Fruit fly (Drosophila melanogaster) whole organism, embryonic: ENCODE measurements around the gene msl-3.

Experiments
- Blimp-1 ChIP-seq: fragments of 200-800 bp; sonication (Bioruptor generic); optimal IDR thresholded peaks from 3 replicates; lab custom pipeline; 2018; ENCODE audit warnings: missing biosample characterization, missing genetic modification characterization, mild to moderate bottlenecking, moderate library complexity, missing genetic modification reagents
- Bteb2 ChIP-seq: fragments of 200-800 bp; sonication (Bioruptor generic); optimal IDR thresholded peaks from 2 replicates; lab custom pipeline; 2016; ENCODE audit warnings: missing biosample characterization, missing genetic modification characterization
- CG10979 ChIP-seq: fragments of 200-800 bp; sonication (Bioruptor generic); optimal IDR thresholded peaks from 2 replicates; lab custom pipeline; 2018; ENCODE audit warnings: missing biosample characterization, mild to moderate bottlenecking, missing genetic modification characterization, moderate library complexity
- CG11504 ChIP-seq: fragments of 200-800 bp; sonication (Bioruptor generic); optimal IDR thresholded peaks from 3 replicates; lab custom pipeline; 2019; ENCODE audit warnings: missing biosample characterization, mild to moderate bottlenecking, missing genetic modification characterization, moderate library complexity
- CG11560 ChIP-seq: fragments of 200-800 bp; sonication (Bioruptor generic); IDR thresholded peaks from 3 replicates; pipeline ENCODE4 v1.3.6; 2022; ENCODE audit warnings: missing biosample characterization, missing genetic modification characterization
- CG12391 ChIP-seq: fragments of 200-800 bp; sonication (Bioruptor generic); optimal IDR thresholded peaks from 3 replicates; lab custom pipeline; 2018; ENCODE audit warnings: missing biosample characterization, mild to moderate bottlenecking, missing genetic modification characterization, moderate library complexity
- CG14014 ChIP-seq: fragments of 200-800 bp; sonication (Bioruptor generic); IDR thresholded peaks from 2 replicates; pipeline ENCODE4 v1.3.6; 2022; ENCODE audit warnings: missing biosample characterization, missing genetic modification characterization
- CG14710 ChIP-seq: fragments of 200-800 bp; sonication (Bioruptor generic); optimal IDR thresholded peaks from 3 replicates; lab custom pipeline; 2019; ENCODE audit warnings: missing biosample characterization, mild to moderate bottlenecking, missing genetic modification characterization, moderate library complexity
- CG15601 ChIP-seq: fragments of 200-800 bp; sonication (Bioruptor generic); optimal IDR thresholded peaks from 3 replicates; lab custom pipeline; 2019; ENCODE audit warnings: missing biosample characterization, mild to moderate bottlenecking, missing genetic modification characterization, moderate library complexity
- CG17328 ChIP-seq: fragments of 200-800 bp; sonication (Bioruptor generic); IDR thresholded peaks from 2 replicates; pipeline ENCODE4 v1.3.6; 2022; ENCODE audit warnings: missing biosample characterization, missing genetic modification characterization
- CG17359 ChIP-seq: fragments of 200-800 bp; sonication (Bioruptor generic); optimal IDR thresholded peaks from 3 replicates; lab custom pipeline; 2018; ENCODE audit warnings: missing biosample characterization, mild to moderate bottlenecking, missing genetic modification characterization, moderate library complexity
- CG17829 ChIP-seq: fragments of 200-800 bp; optimal IDR thresholded peaks from 2 replicates; lab custom pipeline; 2019; ENCODE audit warnings: missing biosample characterization, mild to moderate bottlenecking, missing genetic modification characterization, moderate library complexity
- CG3065 ChIP-seq: fragments of 200-800 bp; sonication (Bioruptor generic); optimal IDR thresholded peaks from 2 replicates; lab custom pipeline; 2016; ENCODE audit warnings: missing biosample characterization, missing genetic modification characterization
- CG3281 ChIP-seq: fragments of 200-800 bp; sonication (Bioruptor generic); optimal IDR thresholded peaks from 3 replicates; lab custom pipeline; 2017; ENCODE audit warnings: missing biosample characterization, mild to moderate bottlenecking, missing genetic modification characterization
- CG4328 ChIP-seq: fragments of 200-800 bp; sonication (Bioruptor generic); optimal IDR thresholded peaks from 3 replicates; lab custom pipeline; 2017; ENCODE audit warnings: missing biosample characterization, missing genetic modification reagents, missing genetic modification characterization
- CG4707 ChIP-seq: fragments of 200-800 bp; sonication (Bioruptor generic); optimal IDR thresholded peaks from 2 replicates; lab custom pipeline; 2018; ENCODE audit warnings: missing biosample characterization, mild to moderate bottlenecking, missing genetic modification characterization, moderate library complexity
- CG6683 ChIP-seq: fragments of 200-800 bp; sonication (Bioruptor generic); optimal IDR thresholded peaks from 2 replicates; lab custom pipeline; 2017; ENCODE audit warnings: missing biosample characterization, mild to moderate bottlenecking, missing genetic modification characterization, missing genetic modification reagents
- CG7745 ChIP-seq: fragments of 200-800 bp; sonication (Bioruptor generic); optimal IDR thresholded peaks from 2 replicates; lab custom pipeline; 2018; ENCODE audit warnings: missing biosample characterization, mild to moderate bottlenecking, missing genetic modification characterization, moderate library complexity
- CG8388 ChIP-seq: fragments of 200-800 bp; sonication (Bioruptor generic); optimal IDR thresholded peaks from 2 replicates; lab custom pipeline; 2019; ENCODE audit warnings: missing biosample characterization, mild to moderate bottlenecking, missing genetic modification characterization, moderate library complexity
- CG8924 ChIP-seq: fragments of 200-800 bp; optimal IDR thresholded peaks from 3 replicates; lab custom pipeline; 2019; ENCODE audit warnings: missing biosample characterization, mild to moderate bottlenecking, missing genetic modification characterization, moderate library complexity
- CoRest ChIP-seq: fragments of 200-800 bp; sonication (Bioruptor generic); optimal IDR thresholded peaks from 3 replicates; lab custom pipeline; 2018; ENCODE audit warnings: missing biosample characterization, mild to moderate bottlenecking, missing genetic modification characterization, moderate library complexity
- Drgx ChIP-seq: fragments of 200-800 bp; sonication (Bioruptor generic); IDR thresholded peaks from 2 replicates; pipeline ENCODE4 v1.3.6; 2022; ENCODE audit warnings: missing biosample characterization, missing genetic modification characterization
- Eip74EF ChIP-seq, 2 experiments: fragments of 200-800 bp in 1 of 2; fragments of >200 bp in 1 of 2; sonication (Bioruptor generic) in 1 of 2; optimal IDR thresholded peaks; 2 replicates each; lab custom pipeline; 2017 to 2019; ENCODE audit warnings: missing biosample characterization in 2 of 2, missing genetic modification characterization in 2 of 2, mild to moderate bottlenecking in 1 of 2, moderate library complexity in 1 of 2
- HLH4C ChIP-seq: fragments of 200-800 bp; sonication (Bioruptor generic); IDR thresholded peaks from 3 replicates; pipeline ENCODE4 v1.3.6; 2022; ENCODE audit warnings: missing biosample characterization, missing genetic modification characterization; ENCODE audit not compliant: partially characterized antibody
- Hr78 ChIP-seq, 2 experiments: fragments of 200-800 bp in 1 of 2; fragments of >200 bp in 1 of 2; sonication (Bioruptor generic) in 1 of 2; optimal IDR thresholded peaks; 2 replicates each; lab custom pipeline; 2017 to 2019; ENCODE audit warnings: missing biosample characterization in 2 of 2, missing genetic modification characterization in 2 of 2, mild to moderate bottlenecking in 1 of 2, moderate library complexity in 1 of 2
- Mrtf ChIP-seq: fragments of 200-800 bp; sonication (Bioruptor generic); IDR thresholded peaks from 3 replicates; pipeline ENCODE4 v1.3.6; 2022; ENCODE audit warnings: missing biosample characterization, missing genetic modification characterization
- Optix ChIP-seq: fragments of 200-800 bp; sonication (Bioruptor generic); IDR thresholded peaks from 3 replicates; pipeline ENCODE4 v1.3.6; 2022; ENCODE audit warnings: missing biosample characterization, missing genetic modification characterization
- Sox102F ChIP-seq: fragments of 200-800 bp; sonication (Bioruptor generic); optimal IDR thresholded peaks from 2 replicates; lab custom pipeline; 2018; ENCODE audit warnings: missing biosample characterization, mild to moderate bottlenecking, missing genetic modification characterization, moderate library complexity
- Ssrp ChIP-seq: fragments of 200-800 bp; sonication (Bioruptor generic); optimal IDR thresholded peaks from 2 replicates; lab custom pipeline; 2018; ENCODE audit warnings: missing biosample characterization, mild to moderate bottlenecking, missing genetic modification characterization, moderate library complexity
- Trl ChIP-seq, 3 experiments: fragments of >200 bp in 2 of 3; fragments of 200-800 bp in 1 of 3; sonication (Bioruptor generic) in 1 of 3; optimal IDR thresholded peaks; 2 replicates in 1 of 3; 3 replicates in 2 of 3; lab custom pipeline; 2016 to 2017; ENCODE audit warnings: missing biosample characterization in 1 of 3, missing genetic modification characterization in 1 of 3
- az2 ChIP-seq: fragments of 200-800 bp; sonication (Bioruptor generic); optimal IDR thresholded peaks from 3 replicates; lab custom pipeline; 2016; ENCODE audit warnings: missing biosample characterization, missing genetic modification characterization
- bcd ChIP-seq: fragments of 200-800 bp; sonication (Bioruptor generic); optimal IDR thresholded peaks from 2 replicates; lab custom pipeline; 2017; ENCODE audit warnings: missing biosample characterization, mild to moderate bottlenecking, missing genetic modification characterization
- bsh ChIP-seq, 2 experiments: fragments of 200-800 bp; sonication (Bioruptor generic); optimal IDR thresholded peaks; 2 replicates each; lab custom pipeline; 2017 to 2018; ENCODE audit warnings: mild to moderate bottlenecking in 2 of 2, missing biosample characterization in 2 of 2, missing genetic modification characterization in 2 of 2, moderate library complexity in 1 of 2
- cg ChIP-seq: fragments of 200-800 bp; sonication (Bioruptor generic); optimal IDR thresholded peaks from 3 replicates; lab custom pipeline; 2019; ENCODE audit warnings: missing biosample characterization, mild to moderate bottlenecking, missing genetic modification characterization, moderate library complexity
- chinmo ChIP-seq: fragments of 200-800 bp; sonication (Bioruptor generic); IDR thresholded peaks from 4 replicates; pipeline ENCODE4 v1.3.6; 2022; ENCODE audit warnings: missing biosample characterization, missing genetic modification characterization; ENCODE audit not compliant: partially characterized antibody
- da ChIP-seq: fragments of 200-800 bp; sonication (Bioruptor generic); optimal IDR thresholded peaks from 2 replicates; lab custom pipeline; 2016; ENCODE audit warnings: missing biosample characterization, missing genetic modification characterization
- fd96Cb ChIP-seq: fragments of 200-800 bp; sonication (Bioruptor generic); optimal IDR thresholded peaks from 2 replicates; lab custom pipeline; 2018; ENCODE audit warnings: missing biosample characterization, mild to moderate bottlenecking, missing genetic modification characterization, moderate library complexity
- lab ChIP-seq: fragments of 200-800 bp; sonication (Bioruptor generic); optimal IDR thresholded peaks from 3 replicates; lab custom pipeline; 2017; ENCODE audit warnings: missing biosample characterization, missing genetic modification characterization, mild to moderate bottlenecking, moderate library complexity, missing genetic modification reagents
- nmo ChIP-seq: fragments of 200-800 bp; sonication (Bioruptor generic); optimal IDR thresholded peaks from 2 replicates; lab custom pipeline; 2018; ENCODE audit warnings: missing biosample characterization, mild to moderate bottlenecking, missing genetic modification characterization, moderate library complexity
- oc ChIP-seq: fragments of 200-800 bp; sonication (Bioruptor generic); optimal IDR thresholded peaks from 2 replicates; lab custom pipeline; 2018; ENCODE audit warnings: missing biosample characterization, mild to moderate bottlenecking, missing genetic modification characterization, moderate library complexity
- phol ChIP-seq: fragments of 200-800 bp; sonication (Bioruptor generic); optimal IDR thresholded peaks from 3 replicates; lab custom pipeline; 2018; ENCODE audit warnings: missing biosample characterization, mild to moderate bottlenecking, missing genetic modification characterization, moderate library complexity
- row ChIP-seq: fragments of 200-800 bp; sonication (Bioruptor generic); IDR thresholded peaks from 3 replicates; pipeline ENCODE4 v1.3.6; 2022; ENCODE audit warnings: missing biosample characterization, missing genetic modification characterization
- slbo ChIP-seq: fragments of 200-800 bp; sonication (Bioruptor generic); IDR thresholded peaks from 2 replicates; pipeline ENCODE4 v1.3.6; 2022; ENCODE audit warnings: missing biosample characterization, missing genetic modification characterization
- toy ChIP-seq: fragments of 200-800 bp; sonication (Bioruptor generic); IDR thresholded peaks from 2 replicates; pipeline ENCODE4 v1.3.6; 2022; ENCODE audit warnings: missing biosample characterization, missing genetic modification characterization
- twi ChIP-seq: fragments of 200-800 bp; optimal IDR thresholded peaks from 2 replicates; lab custom pipeline; 2019; ENCODE audit warnings: missing biosample characterization, mild to moderate bottlenecking, missing genetic modification characterization, moderate library complexity
- vvl ChIP-seq: fragments of 200-800 bp; sonication (Bioruptor generic); IDR thresholded peaks from 2 replicates; pipeline ENCODE4 v1.3.6; 2022; ENCODE audit warnings: missing biosample characterization, missing genetic modification characterization
- zf30C ChIP-seq: fragments of 200-800 bp; sonication (Bioruptor generic); optimal IDR thresholded peaks from 3 replicates; lab custom pipeline; 2018; ENCODE audit warnings: missing biosample characterization, mild to moderate bottlenecking, missing genetic modification characterization

Gene msl-3

DNA sequence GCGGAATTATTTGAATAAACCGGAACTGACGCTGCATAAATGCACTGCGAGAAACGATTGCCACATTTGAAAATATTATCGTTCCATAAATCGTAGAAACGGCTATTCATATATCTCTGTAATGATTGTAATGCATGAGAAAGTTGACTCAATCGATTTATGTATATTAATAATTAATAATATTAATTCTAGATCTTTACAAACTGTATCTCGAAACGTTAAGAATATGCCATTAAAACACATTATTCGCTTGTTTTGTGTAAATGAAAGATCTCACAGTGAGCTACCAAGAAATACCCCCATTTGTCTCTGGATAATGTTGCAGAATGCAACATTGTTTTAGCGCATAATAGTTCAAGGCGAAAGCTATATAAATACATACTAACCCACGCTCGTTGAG lies 24.5 kb upstream of the msl-3 start (continued):
- TF ChIP-seq CG4707, result no peak
- TF ChIP-seq CG3281, result no peak
- TF ChIP-seq toy (GFP tag; lab: Robert Waterston, UW), result no peak
- TF ChIP-seq Blimp-1, result peak; percentile 21
- TF ChIP-seq row, result peak; percentile 25; the same call in 1 of the 3 replicates
- no peak for TF ChIP-seq CG7745 (tag; lab: Kevin White, UChicago)
- TF ChIP-seq CG11504, result peak; percentile 38
- no peak for TF ChIP-seq da
- TF ChIP-seq Mrtf, result no peak
- no peak for TF ChIP-seq Hr78 (GFP tag; optimal IDR thresholded peaks at IDR 0.05; lab: Kevin White, UChicago)
- 0 out of 2 replicates have a peak, but pooled peaks have one; percentile 7 for TF ChIP-seq CG17328
- peak; percentile 33 for TF ChIP-seq phol (tag; lab: Kevin White, UChicago)
- peak; percentile 7 for TF ChIP-seq CG10979 (tag; lab: Kevin White, UChicago)
- TF ChIP-seq CG17829, result peak; percentile 4
- TF ChIP-seq Ssrp (tag; lab: Kevin White, UChicago), result peak; percentile 34
- peak in 1 of 2 experiments; percentile 17 for TF ChIP-seq Eip74EF (GFP tag; optimal IDR thresholded peaks at IDR 0.05; lab: Kevin White, UChicago)
- peak; percentile 58 for TF ChIP-seq Sox102F (GFP tag; lab: Kevin White, UChicago)
- peak; percentile 18 for TF ChIP-seq CoRest
- TF ChIP-seq CG12391 (tag; lab: Kevin White, UChicago), result peak; percentile 16
- no peak for TF ChIP-seq CG14710
- TF ChIP-seq zf30C (GFP tag; lab: Kevin White, UChicago), result peak; percentile 53
- peak; percentile 26 for TF ChIP-seq CG15601
- TF ChIP-seq Drgx, result peak; percentile 65
- TF ChIP-seq CG3065, result no peak
- TF ChIP-seq Trl (optimal IDR thresholded peaks at IDR 0.05; lab: Kevin White, UChicago), result no peak
- no peak for TF ChIP-seq Trl (GFP tag; optimal IDR thresholded peaks at IDR 0.05; lab: Kevin White, UChicago)
- TF ChIP-seq vvl (GFP tag; lab: Robert Waterston, UW), result 0 out of 2 replicates have a peak, but pooled peaks have one; percentile 18
- TF ChIP-seq CG8388 (GFP tag; lab: Kevin White, UChicago), result peak; percentile 22
- peak; percentile 22 for TF ChIP-seq CG17359 (tag; lab: Kevin White, UChicago)
- no peak for TF ChIP-seq CG11560
- peak; percentile 31 for TF ChIP-seq nmo (GFP tag; lab: Kevin White, UChicago)
- TF ChIP-seq CG14014, result no peak
- no peak for TF ChIP-seq lab (GFP tag; lab: Kevin White, UChicago)
- peak; percentile 12 for TF ChIP-seq az2 (GFP tag; lab: Kevin White, UChicago)
- no peak for TF ChIP-seq CG4328 (GFP tag; lab: Kevin White, UChicago)
- TF ChIP-seq Bteb2 (GFP tag; lab: Kevin White, UChicago), result no peak
- peak; percentile 16 for TF ChIP-seq CG8924 (tag; lab: Kevin White, UChicago)
- peak; percentile 8 for TF ChIP-seq fd96Cb (tag; lab: Kevin White, UChicago)
- TF ChIP-seq bsh (GFP tag; optimal IDR thresholded peaks at IDR 0.05; lab: Kevin White, UChicago), result peak; percentile 50 to 76

DNA sequence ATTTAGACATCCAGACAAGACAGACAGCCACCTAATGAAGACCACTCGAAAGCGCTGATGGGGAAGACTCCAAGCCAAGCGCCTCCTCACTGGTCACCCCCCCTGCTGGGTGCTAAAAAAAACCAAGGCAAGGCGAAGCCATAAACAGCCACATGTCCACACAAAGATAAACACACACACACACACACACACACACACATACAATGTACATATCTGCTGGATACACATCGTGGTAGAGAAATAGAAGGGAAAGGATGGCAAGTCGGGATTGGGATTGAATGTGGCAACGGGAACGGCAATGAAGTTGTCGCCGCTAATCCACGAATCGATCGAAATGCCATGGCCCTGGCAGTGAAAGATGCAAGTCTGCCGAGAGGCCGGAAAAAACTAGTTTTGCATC lies 24.1 kb upstream of the msl-3 start:
- TF ChIP-seq Optix (no peak), chinmo (GFP tag; lab: Robert Waterston, UW) (0 out of 4 replicates have a peak, but pooled peaks have one; percentile 18), twi (tag; lab: Kevin White, UChicago) (peak; percentile 22), oc (peak; percentile 24), HLH4C (0 out of 3 replicates have a peak, but pooled peaks have one; percentile 26), CG4328 (GFP tag; lab: Kevin White, UChicago) (no peak), slbo (GFP tag; lab: Robert Waterston, UW) (no peak), cg (GFP tag; lab: Kevin White, UChicago) (peak; percentile 64), CG6683 (no peak), bcd (GFP tag; lab: Kevin White, UChicago) (no peak)
